Fruit fly (Drosophila melanogaster) whole organism, embryonic: ENCODE data around the gene CG11768.

Experiments
- Abd-B ChIP-seq: fragments of 200-800 bp; sonication (Bioruptor generic); optimal IDR thresholded peaks from 2 replicates; lab custom pipeline; 2018; ENCODE audit warnings: missing biosample characterization, mild to moderate bottlenecking, missing genetic modification characterization, moderate library complexity
- Bteb2 ChIP-seq: fragments of 200-800 bp; sonication (Bioruptor generic); optimal IDR thresholded peaks from 2 replicates; lab custom pipeline; 2016; ENCODE audit warnings: missing biosample characterization, missing genetic modification characterization
- CG11398 ChIP-seq: fragments of 200-800 bp; sonication (Bioruptor generic); optimal IDR thresholded peaks from 2 replicates; lab custom pipeline; 2016; ENCODE audit warnings: missing biosample characterization, missing genetic modification characterization
- CG12744 ChIP-seq: fragments of 200-800 bp; sonication (Bioruptor generic); optimal IDR thresholded peaks from 2 replicates; lab custom pipeline; 2016; ENCODE audit warnings: missing biosample characterization, missing genetic modification characterization
- CG13296 ChIP-seq: fragments of 200-800 bp; sonication (Bioruptor generic); optimal IDR thresholded peaks from 3 replicates; lab custom pipeline; 2018; ENCODE audit warnings: missing biosample characterization, mild to moderate bottlenecking, missing genetic modification characterization
- CG13624 ChIP-seq: fragments of 200-800 bp; sonication (Bioruptor generic); optimal IDR thresholded peaks from 2 replicates; lab custom pipeline; 2016; ENCODE audit warnings: missing biosample characterization, missing genetic modification characterization
- CG16813 ChIP-seq: fragments of 200-800 bp; sonication (Bioruptor generic); IDR thresholded peaks from 3 replicates; pipeline ENCODE4 v1.3.6; 2022; ENCODE audit warnings: missing biosample characterization, missing genetic modification characterization; ENCODE audit not compliant: partially characterized antibody
- CG18599 ChIP-seq: fragments of 200-800 bp; sonication (Bioruptor generic); optimal IDR thresholded peaks from 3 replicates; lab custom pipeline; 2017; ENCODE audit warnings: missing biosample characterization, missing genetic modification characterization, mild to moderate bottlenecking, moderate library complexity, missing genetic modification reagents
- CG2120 ChIP-seq: fragments of 200-800 bp; sonication (Bioruptor generic); optimal IDR thresholded peaks from 3 replicates; lab custom pipeline; 2016; ENCODE audit warnings: missing biosample characterization, missing genetic modification characterization
- CG2199 ChIP-seq: fragments of 200-800 bp; sonication (Bioruptor generic); IDR thresholded peaks from 3 replicates; pipeline ENCODE4 v1.3.6; 2022; ENCODE audit warnings: missing biosample characterization, missing genetic modification characterization
- CG32772 ChIP-seq: fragments of 200-800 bp; sonication (Bioruptor generic); IDR thresholded peaks from 2 replicates; pipeline ENCODE4 v1.3.6; 2022; ENCODE audit warnings: missing biosample characterization, missing genetic modification characterization
- CG34224 ChIP-seq: fragments of 200-800 bp; sonication (Bioruptor generic); IDR thresholded peaks from 3 replicates; pipeline ENCODE4 v1.3.6; 2022; ENCODE audit warnings: missing biosample characterization, missing genetic modification characterization; ENCODE audit not compliant: partially characterized antibody
- CG3838 ChIP-seq: fragments of 200-800 bp; sonication (Bioruptor generic); optimal IDR thresholded peaks from 3 replicates; lab custom pipeline; 2016; ENCODE audit warnings: missing biosample characterization, missing genetic modification characterization
- CG4707 ChIP-seq: fragments of 200-800 bp; sonication (Bioruptor generic); optimal IDR thresholded peaks from 2 replicates; lab custom pipeline; 2018; ENCODE audit warnings: missing biosample characterization, mild to moderate bottlenecking, missing genetic modification characterization, moderate library complexity
- CG5953 ChIP-seq: fragments of 200-800 bp; sonication (Bioruptor generic); IDR thresholded peaks from 2 replicates; pipeline ENCODE4 v1.3.6; 2022; ENCODE audit warnings: missing biosample characterization, missing genetic modification characterization
- CG9817 ChIP-seq: fragments of 200-800 bp; sonication (Bioruptor generic); optimal IDR thresholded peaks from 2 replicates; lab custom pipeline; 2018; ENCODE audit warnings: missing biosample characterization, mild to moderate bottlenecking, missing genetic modification characterization, moderate library complexity
- CG9876 ChIP-seq: fragments of 200-800 bp; sonication (Bioruptor generic); optimal IDR thresholded peaks from 2 replicates; lab custom pipeline; 2016; ENCODE audit warnings: missing biosample characterization, missing genetic modification characterization
- CTCF ChIP-seq: fragments of 200-800 bp; sonication (Bioruptor generic); optimal IDR thresholded peaks from 2 replicates; lab custom pipeline; 2017; ENCODE audit warnings: missing biosample characterization, mild to moderate bottlenecking, missing genetic modification characterization, moderate library complexity
- E2f1 ChIP-seq: fragments of 200-800 bp; sonication (Bioruptor generic); IDR thresholded peaks from 2 replicates; pipeline ENCODE4 v1.3.6; 2022; ENCODE audit warnings: missing biosample characterization, missing genetic modification characterization
- Ets97D ChIP-seq: fragments of 200-800 bp; sonication (Bioruptor generic); optimal IDR thresholded peaks from 3 replicates; lab custom pipeline; 2016; ENCODE audit warnings: missing biosample characterization, missing genetic modification characterization
- NC2α ChIP-seq: fragments of 200-800 bp; sonication (Bioruptor generic); optimal IDR thresholded peaks from 2 replicates; lab custom pipeline; 2016; ENCODE audit warnings: missing biosample characterization, missing genetic modification characterization
- Nf-YB ChIP-seq: fragments of 200-800 bp; sonication (Bioruptor generic); optimal IDR thresholded peaks from 3 replicates; lab custom pipeline; 2019; ENCODE audit warnings: missing biosample characterization, mild to moderate bottlenecking, missing genetic modification characterization, moderate library complexity
- Oli ChIP-seq: fragments of 200-800 bp; sonication (Bioruptor generic); optimal IDR thresholded peaks from 2 replicates; lab custom pipeline; 2018; ENCODE audit warnings: missing biosample characterization, mild to moderate bottlenecking, missing genetic modification characterization, moderate library complexity
- Rx ChIP-seq: fragments of 200-800 bp; sonication (Bioruptor generic); IDR thresholded peaks from 2 replicates; pipeline ENCODE4 v1.3.6; 2022; ENCODE audit warnings: missing biosample characterization, missing genetic modification characterization
- Sin3A ChIP-seq: fragments of >200 bp; optimal IDR thresholded peaks from 2 replicates; lab custom pipeline; 2018
- Ssrp ChIP-seq: fragments of 200-800 bp; sonication (Bioruptor generic); optimal IDR thresholded peaks from 2 replicates; lab custom pipeline; 2018; ENCODE audit warnings: missing biosample characterization, mild to moderate bottlenecking, missing genetic modification characterization, moderate library complexity
- abd-A ChIP-seq: fragments of 200-800 bp; sonication (Bioruptor generic); optimal IDR thresholded peaks from 3 replicates; lab custom pipeline; 2019; ENCODE audit warnings: missing biosample characterization, mild to moderate bottlenecking, missing genetic modification characterization, moderate library complexity
- ap ChIP-seq: fragments of 200-800 bp; sonication (Bioruptor generic); IDR thresholded peaks from 2 replicates; pipeline ENCODE4 v1.3.6; 2022; ENCODE audit warnings: missing biosample characterization, missing genetic modification characterization
- cad ChIP-seq: fragments of >200 bp; optimal IDR thresholded peaks from 2 replicates; lab custom pipeline; 2017; ENCODE audit warnings: missing biosample characterization, missing genetic modification characterization
- chm ChIP-seq: fragments of 200-800 bp; sonication (Bioruptor generic); IDR thresholded peaks from 2 replicates; pipeline ENCODE4 v1.3.6; 2022; ENCODE audit warnings: missing biosample characterization, missing genetic modification characterization
- dpn ChIP-seq, 2 experiments: fragments of 200-800 bp; sonication (Bioruptor generic); optimal IDR thresholded peaks; 3 replicates each; lab custom pipeline; 2016; ENCODE audit warnings: missing biosample characterization in 2 of 2, missing genetic modification characterization in 2 of 2
- fd64A ChIP-seq: fragments of 200-800 bp; sonication (Bioruptor generic); optimal IDR thresholded peaks from 3 replicates; lab custom pipeline; 2018; ENCODE audit warnings: missing biosample characterization, mild to moderate bottlenecking, missing genetic modification characterization
- fd96Cb ChIP-seq: fragments of 200-800 bp; sonication (Bioruptor generic); optimal IDR thresholded peaks from 2 replicates; lab custom pipeline; 2018; ENCODE audit warnings: missing biosample characterization, mild to moderate bottlenecking, missing genetic modification characterization, moderate library complexity
- gem ChIP-seq: fragments of 200-800 bp; sonication (Bioruptor generic); optimal IDR thresholded peaks from 2 replicates; lab custom pipeline; 2019; ENCODE audit warnings: missing biosample characterization, mild to moderate bottlenecking, missing genetic modification characterization, moderate library complexity
- gro ChIP-seq: fragments of 200-800 bp; sonication (Bioruptor generic); optimal IDR thresholded peaks from 2 replicates; lab custom pipeline; 2016; ENCODE audit warnings: missing biosample characterization, missing genetic modification characterization
- gt ChIP-seq: fragments of 200-800 bp; sonication (Bioruptor generic); IDR thresholded peaks from 2 replicates; pipeline ENCODE4 v1.3.6; 2022; ENCODE audit warnings: missing biosample characterization, missing genetic modification characterization
- hb ChIP-seq: fragments of 200-800 bp; sonication (Bioruptor generic); IDR thresholded peaks from 3 replicates; pipeline ENCODE4 v1.3.6; 2022; ENCODE audit warnings: missing biosample characterization, missing genetic modification characterization; ENCODE audit not compliant: partially characterized antibody
- ind ChIP-seq: fragments of 200-800 bp; sonication (Bioruptor generic); optimal IDR thresholded peaks from 3 replicates; lab custom pipeline; 2016; ENCODE audit warnings: missing biosample characterization, missing genetic modification characterization
- inv ChIP-seq: fragments of 200-800 bp; sonication (Bioruptor generic); IDR thresholded peaks from 2 replicates; pipeline ENCODE4 v1.3.6; 2022; ENCODE audit warnings: missing biosample characterization, missing genetic modification characterization; ENCODE audit not compliant: partially characterized antibody
- kah ChIP-seq: fragments of 200-800 bp; sonication (Bioruptor generic); optimal IDR thresholded peaks from 2 replicates; lab custom pipeline; 2018; ENCODE audit warnings: missing biosample characterization, mild to moderate bottlenecking, missing genetic modification characterization
- kay ChIP-seq: fragments of 200-800 bp; sonication (Bioruptor generic); optimal IDR thresholded peaks from 2 replicates; lab custom pipeline; 2016; ENCODE audit warnings: missing biosample characterization, missing genetic modification characterization
- nmo ChIP-seq: fragments of 200-800 bp; sonication (Bioruptor generic); optimal IDR thresholded peaks from 2 replicates; lab custom pipeline; 2018; ENCODE audit warnings: missing biosample characterization, mild to moderate bottlenecking, missing genetic modification characterization, moderate library complexity
- p53 ChIP-seq: fragments of 200-800 bp; sonication (Bioruptor generic); optimal IDR thresholded peaks from 2 replicates; lab custom pipeline; 2016; ENCODE audit warnings: missing biosample characterization, missing genetic modification characterization
- peb ChIP-seq: fragments of 200-800 bp; sonication (Bioruptor generic); IDR thresholded peaks from 2 replicates; pipeline ENCODE4 v1.3.6; 2022; ENCODE audit warnings: missing biosample characterization, missing genetic modification characterization
- pnt ChIP-seq: fragments of 200-800 bp; sonication (Bioruptor generic); optimal IDR thresholded peaks from 3 replicates; lab custom pipeline; 2016; ENCODE audit warnings: missing biosample characterization, missing genetic modification characterization
- psq ChIP-seq: fragments of 200-800 bp; sonication (Bioruptor generic); optimal IDR thresholded peaks from 2 replicates; lab custom pipeline; 2017; ENCODE audit warnings: missing biosample characterization, missing genetic modification characterization
- schlank ChIP-seq: fragments of 200-800 bp; sonication (Bioruptor generic); optimal IDR thresholded peaks from 2 replicates; lab custom pipeline; 2018; ENCODE audit warnings: missing biosample characterization, mild to moderate bottlenecking, missing genetic modification characterization
- sr ChIP-seq: fragments of 200-800 bp; sonication (Bioruptor generic); IDR thresholded peaks from 3 replicates; pipeline ENCODE4 v1.3.6; 2022; ENCODE audit warnings: missing biosample characterization, missing genetic modification characterization
- tgo ChIP-seq: fragments of 200-800 bp; sonication (Bioruptor generic); IDR thresholded peaks from 3 replicates; pipeline ENCODE4 v1.3.6; 2022; ENCODE audit warnings: missing biosample characterization, missing genetic modification characterization
- tx ChIP-seq: fragments of 200-800 bp; sonication (Bioruptor generic); optimal IDR thresholded peaks from 2 replicates; lab custom pipeline; 2016; ENCODE audit warnings: missing biosample characterization, missing genetic modification characterization
- unc-4 ChIP-seq: fragments of 200-800 bp; sonication (Bioruptor generic); IDR thresholded peaks from 2 replicates; pipeline ENCODE4 v1.3.6; 2022; ENCODE audit warnings: missing biosample characterization, missing genetic modification characterization; ENCODE audit not compliant: partially characterized antibody
- unpg ChIP-seq: fragments of 200-800 bp; sonication (Bioruptor generic); optimal IDR thresholded peaks from 3 replicates; lab custom pipeline; 2018; ENCODE audit warnings: missing biosample characterization, mild to moderate bottlenecking, missing genetic modification characterization, moderate library complexity
- wek ChIP-seq: fragments of 200-800 bp; sonication (Bioruptor generic); optimal IDR thresholded peaks from 3 replicates; lab custom pipeline; 2018; ENCODE audit warnings: missing biosample characterization, mild to moderate bottlenecking, missing genetic modification characterization, moderate library complexity

CG11768 gene

dm6 chr3R:8746354-8746753 is 21.6 kb downstream of the CG11768 start (continued):
- TF ChIP-seq Oli (tag; lab: Kevin White, UChicago) (peak; percentile 66), ap (GFP tag; lab: Robert Waterston, UW) (peak; percentile 64), dpn (GFP tag; optimal IDR thresholded peaks at IDR 0.05; lab: Kevin White, UChicago) (peak in 1 of 2 experiments; percentile 63), CG16813 (GFP tag; lab: Robert Waterston, UW) (no peak), gem (peak; percentile 84), Abd-B (GFP tag; lab: Kevin White, UChicago) (no peak), pnt (GFP tag; lab: Kevin White, UChicago) (no peak), CG4707 (GFP tag; lab: Kevin White, UChicago) (peak; percentile 28), CG12744 (GFP tag; lab: Kevin White, UChicago) (no peak), kah (GFP tag; lab: Kevin White, UChicago) (no peak), wek (GFP tag; lab: Kevin White, UChicago) (no peak), gro (no peak), chm (GFP tag; lab: Robert Waterston, UW) (no peak), CG2199 (GFP tag; lab: Robert Waterston, UW) (no peak), CG13624 (GFP tag; lab: Kevin White, UChicago) (no peak), schlank (tag; lab: Kevin White, UChicago) (no peak), CTCF (GFP tag; lab: Kevin White, UChicago) (no peak), hb (GFP tag; lab: Robert Waterston, UW) (no peak), CG2120 (GFP tag; lab: Kevin White, UChicago) (peak; percentile 38), CG9817 (tag; lab: Kevin White, UChicago) (no peak), Rx (GFP tag; lab: Robert Waterston, UW) (no peak), Sin3A (no peak), CG18599 (GFP tag; lab: Kevin White, UChicago) (peak; percentile 57), unpg (GFP tag; lab: Kevin White, UChicago) (peak; percentile 77), CG13296 (GFP tag; lab: Kevin White, UChicago) (no peak), Ssrp (tag; lab: Kevin White, UChicago) (peak; percentile 72), unc-4 (no peak), tgo (peak; percentile 60), CG3838 (no peak), nmo (GFP tag; lab: Kevin White, UChicago) (peak; percentile 70), p53 (GFP tag; lab: Kevin White, UChicago) (no peak), sr (GFP tag; lab: Robert Waterston, UW) (no peak), CG32772 (GFP tag; lab: Robert Waterston, UW) (no peak), tx (no peak), gt (GFP tag; lab: Robert Waterston, UW) (no peak), CG9876 (GFP tag; lab: Kevin White, UChicago) (no peak), NC2α (GFP tag; lab: Kevin White, UChicago) (no peak), psq (GFP tag; lab: Kevin White, UChicago) (no peak), peb (GFP tag; lab: Robert Waterston, UW) (no peak), Bteb2 (no peak), fd64A (GFP tag; lab: Kevin White, UChicago) (no peak), Ets97D (GFP tag; lab: Kevin White, UChicago) (no peak), inv (no peak), ind (GFP tag; lab: Kevin White, UChicago) (peak; percentile 54), fd96Cb (tag; lab: Kevin White, UChicago) (peak; percentile 44), abd-A (tag; lab: Kevin White, UChicago) (no peak), CG34224 (GFP tag; lab: Robert Waterston, UW) (no peak), CG5953 (GFP tag; lab: Robert Waterston, UW) (no peak; the same call in 1 of the 2 replicates), CG11398 (GFP tag; lab: Kevin White, UChicago) (no peak), kay (GFP tag; lab: Kevin White, UChicago) (no peak), cad (no peak), E2f1 (GFP tag; lab: Robert Waterston, UW) (peak; percentile 56; the same call in 1 of the 2 replicates), Nf-YB (GFP tag; lab: Kevin White, UChicago) (peak; percentile 40)
